Fruit fly (Drosophila melanogaster) whole organism, pupa: ENCODE measurements around the gene CG17261.

Source experiments
- CG10348 ChIP-seq: fragments of 200-800 bp; sonication (Bioruptor generic); IDR thresholded peaks from 2 replicates; pipeline ENCODE4 v1.3.6; 2022; ENCODE audit warnings: missing biosample characterization, missing genetic modification characterization
- CG12605 ChIP-seq: fragments of 200-800 bp; sonication (Bioruptor generic); IDR thresholded peaks from 2 replicates; pipeline ENCODE4 v1.3.6; 2022; ENCODE audit warnings: missing biosample characterization, missing genetic modification characterization
- CG13204 ChIP-seq: fragments of 200-800 bp; sonication (Bioruptor generic); optimal IDR thresholded peaks from 2 replicates; lab custom pipeline; 2018; ENCODE audit warnings: missing biosample characterization, mild to moderate bottlenecking, missing genetic modification characterization, moderate library complexity
- CG14655 ChIP-seq: fragments of 200-800 bp; sonication (Bioruptor generic); optimal IDR thresholded peaks from 3 replicates; lab custom pipeline; 2017; ENCODE audit warnings: mild to moderate bottlenecking, missing biosample characterization, missing genetic modification reagents, missing genetic modification characterization
- CG15710 ChIP-seq: fragments of 200-800 bp; sonication (Bioruptor generic); optimal IDR thresholded peaks from 2 replicates; lab custom pipeline; 2018; ENCODE audit warnings: missing biosample characterization, mild to moderate bottlenecking, missing genetic modification characterization, moderate library complexity
- CG17806 ChIP-seq: fragments of 200-800 bp; sonication (Bioruptor generic); optimal IDR thresholded peaks from 2 replicates; lab custom pipeline; 2018; ENCODE audit warnings: missing biosample characterization, mild to moderate bottlenecking, missing genetic modification characterization, moderate library complexity
- CG32121 ChIP-seq: fragments of 200-800 bp; sonication (Bioruptor generic); IDR thresholded peaks from 2 replicates; pipeline ENCODE4 v1.3.6; 2022; ENCODE audit warnings: missing biosample characterization, missing genetic modification characterization
- CG34367 ChIP-seq: fragments of 200-800 bp; sonication (Bioruptor generic); optimal IDR thresholded peaks from 2 replicates; lab custom pipeline; 2018; ENCODE audit warnings: missing biosample characterization, mild to moderate bottlenecking, missing genetic modification characterization
- CG4496 ChIP-seq: fragments of 200-800 bp; sonication (Bioruptor generic); IDR thresholded peaks from 3 replicates; pipeline ENCODE4 v1.3.6; 2022; ENCODE audit warnings: missing biosample characterization, missing genetic modification characterization
- CG8159 ChIP-seq: fragments of 200-800 bp; sonication (Bioruptor generic); optimal IDR thresholded peaks from 3 replicates; lab custom pipeline; 2018; ENCODE audit warnings: missing biosample characterization, mild to moderate bottlenecking, missing genetic modification characterization, moderate library complexity
- CG8301 ChIP-seq: fragments of 200-800 bp; sonication (Bioruptor generic); optimal IDR thresholded peaks from 2 replicates; lab custom pipeline; 2018; ENCODE audit warnings: missing biosample characterization, mild to moderate bottlenecking, missing genetic modification characterization
- CG9948 ChIP-seq: fragments of 200-800 bp; sonication (Bioruptor generic); optimal IDR thresholded peaks from 2 replicates; lab custom pipeline; 2018; ENCODE audit warnings: missing biosample characterization, mild to moderate bottlenecking, missing genetic modification characterization, moderate library complexity
- D1 ChIP-seq: fragments of 200-800 bp; sonication (Bioruptor generic); optimal IDR thresholded peaks from 2 replicates; lab custom pipeline; 2018; ENCODE audit warnings: missing biosample characterization, mild to moderate bottlenecking, missing genetic modification characterization, moderate library complexity
- EcR ChIP-seq: fragments of 200-800 bp; sonication (Bioruptor generic); optimal IDR thresholded peaks from 3 replicates; lab custom pipeline; 2019; ENCODE audit warnings: missing biosample characterization, missing genetic modification characterization, mild to moderate bottlenecking, moderate library complexity, missing genetic modification reagents
- Ets98B ChIP-seq: fragments of 200-800 bp; sonication (Bioruptor generic); IDR thresholded peaks from 2 replicates; pipeline ENCODE4 v1.3.6; 2022; ENCODE audit warnings: missing biosample characterization, missing genetic modification characterization
- Pif1A ChIP-seq: fragments of 200-800 bp; sonication (Bioruptor generic); optimal IDR thresholded peaks from 3 replicates; lab custom pipeline; 2016; ENCODE audit warnings: missing biosample characterization, missing genetic modification characterization
- Pif1B ChIP-seq: fragments of 200-800 bp; sonication (Bioruptor generic); optimal IDR thresholded peaks from 3 replicates; lab custom pipeline; 2016; ENCODE audit warnings: missing biosample characterization, missing genetic modification characterization
- Snoo ChIP-seq: fragments of 200-800 bp; sonication (Bioruptor generic); optimal IDR thresholded peaks from 3 replicates; lab custom pipeline; 2017; ENCODE audit warnings: missing biosample characterization, mild to moderate bottlenecking, missing genetic modification characterization, inconsistent platforms
- fd96Ca ChIP-seq: fragments of 200-800 bp; sonication (Bioruptor generic); IDR thresholded peaks from 3 replicates; pipeline ENCODE4 v1.3.6; 2022; ENCODE audit warnings: missing biosample characterization, missing genetic modification characterization
- gl ChIP-seq: fragments of 200-800 bp; sonication (Bioruptor generic); optimal IDR thresholded peaks from 2 replicates; lab custom pipeline; 2018; ENCODE audit warnings: missing biosample characterization, mild to moderate bottlenecking, missing genetic modification characterization
- rn ChIP-seq: fragments of 200-800 bp; sonication (Bioruptor generic); IDR thresholded peaks from 2 replicates; pipeline ENCODE4 v1.3.6; 2022; ENCODE audit warnings: missing biosample characterization, missing genetic modification characterization

Gene CG17261

dm6 chr2L:3001953-3002352, 40.4 kb upstream of the CG17261 start:
- TF ChIP-seq CG8301 (tag; lab: Kevin White, UChicago) (peak; percentile 69), CG32121 (GFP tag; lab: Robert Waterston, UW) (peak; percentile 17; the same call in 1 of the 2 replicates), Pif1B (GFP tag; lab: Kevin White, UChicago) (no peak), CG14655 (GFP tag; lab: Kevin White, UChicago) (no peak), CG34367 (tag; lab: Kevin White, UChicago) (no peak), Ets98B (peak; percentile 53; the same call in 1 of the 2 replicates), EcR (GFP tag; lab: Kevin White, UChicago) (no peak), gl (tag; lab: Kevin White, UChicago) (no peak), CG12605 (GFP tag; lab: Robert Waterston, UW) (peak; percentile 39; the same call in 1 of the 2 replicates), rn (GFP tag; lab: Robert Waterston, UW) (no peak), Pif1A (no peak), CG4496 (GFP tag; lab: Robert Waterston, UW) (0 out of 3 replicates have a peak, but pooled peaks have one; percentile 47), CG9948 (tag; lab: Kevin White, UChicago) (peak; percentile 3)

dm6 chr2L:3003399-3003798, 39.0 kb upstream of the CG17261 start:
- TF ChIP-seq EcR (GFP tag; lab: Kevin White, UChicago) (no peak), fd96Ca (no peak), Pif1B (GFP tag; lab: Kevin White, UChicago) (no peak), Snoo (tag; lab: Kevin White, UChicago) (no peak), CG10348 (peak; percentile 57; the same call in 1 of the 2 replicates), CG8301 (tag; lab: Kevin White, UChicago) (peak; percentile 90), CG4496 (GFP tag; lab: Robert Waterston, UW) (peak; percentile 73), CG32121 (GFP tag; lab: Robert Waterston, UW) (peak; percentile 85), CG8159 (tag; lab: Kevin White, UChicago) (no peak), CG12605 (GFP tag; lab: Robert Waterston, UW) (no peak), rn (GFP tag; lab: Robert Waterston, UW) (peak; percentile 44; the same call in 1 of the 2 replicates), D1 (no peak), CG9948 (tag; lab: Kevin White, UChicago) (no peak), CG34367 (tag; lab: Kevin White, UChicago) (no peak), CG14655 (GFP tag; lab: Kevin White, UChicago) (peak; percentile 81), CG15710 (tag; lab: Kevin White, UChicago) (no peak), Pif1A (peak; percentile 59), gl (tag; lab: Kevin White, UChicago) (no peak), CG17806 (tag; lab: Kevin White, UChicago) (no peak), CG13204 (GFP tag; lab: Kevin White, UChicago) (no peak), Ets98B (peak; percentile 89)

dm6 chr2L:3004601-3005000, 37.8 kb upstream of the CG17261 start:
- TF ChIP-seq CG15710 (tag; lab: Kevin White, UChicago) (peak; percentile 45), CG13204 (GFP tag; lab: Kevin White, UChicago) (peak; percentile 33), CG14655 (GFP tag; lab: Kevin White, UChicago) (no peak), CG17806 (tag; lab: Kevin White, UChicago) (peak; percentile 53), Snoo (tag; lab: Kevin White, UChicago) (peak; percentile 11), fd96Ca (peak; percentile 55; the same call in 2 of the 3 replicates), CG10348 (no peak), EcR (GFP tag; lab: Kevin White, UChicago) (peak; percentile 61), CG8159 (tag; lab: Kevin White, UChicago) (peak; percentile 41), Pif1A (peak; percentile 18), CG9948 (tag; lab: Kevin White, UChicago) (peak; percentile 10), CG34367 (tag; lab: Kevin White, UChicago) (peak; percentile 25), Ets98B (no peak), CG4496 (GFP tag; lab: Robert Waterston, UW) (peak; percentile 44; the same call in 2 of the 3 replicates), CG32121 (GFP tag; lab: Robert Waterston, UW) (no peak), CG8301 (tag; lab: Kevin White, UChicago) (no peak), Pif1B (GFP tag; lab: Kevin White, UChicago) (peak; percentile 4), gl (tag; lab: Kevin White, UChicago) (peak; percentile 3), rn (GFP tag; lab: Robert Waterston, UW) (no peak)

dm6 chr2L:3005483-3005882, 36.9 kb upstream of the CG17261 start:
- TF ChIP-seq CG34367 (tag; lab: Kevin White, UChicago), result no peak
- TF ChIP-seq EcR (GFP tag; lab: Kevin White, UChicago), result no peak
- TF ChIP-seq fd96Ca, result no peak
- no peak for TF ChIP-seq Pif1A
- no peak for TF ChIP-seq CG10348

DNA sequence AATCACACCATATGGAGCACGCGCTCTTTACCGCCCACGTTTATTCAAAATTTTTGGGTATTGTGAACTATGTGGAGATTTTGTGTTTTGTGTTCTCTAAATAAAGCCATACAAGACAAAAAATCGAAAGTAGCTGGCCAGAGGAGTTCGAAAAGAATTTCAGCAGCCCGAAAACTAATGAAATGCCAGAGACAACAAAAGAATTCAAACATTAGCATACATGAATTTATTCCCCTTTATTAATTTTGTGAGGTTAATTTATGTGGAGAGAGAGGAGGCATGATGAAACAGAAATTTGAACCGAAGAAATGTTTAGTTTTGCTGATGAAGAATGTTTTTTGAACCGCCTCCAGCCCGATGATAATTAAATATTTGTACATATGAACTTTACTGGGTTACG, 36.2 kb upstream of the CG17261 start:
- TF ChIP-seq CG9948 (tag; lab: Kevin White, UChicago), result no peak
- TF ChIP-seq rn (GFP tag; lab: Robert Waterston, UW), result no peak
- TF ChIP-seq CG15710 (tag; lab: Kevin White, UChicago), result no peak

- no peak for TF ChIP-seq CG17806 (tag; lab: Kevin White, UChicago)
- no peak for TF ChIP-seq CG32121 (GFP tag; lab: Robert Waterston, UW)
Observed at dm6 chr2L:3006925-3007426, 35.4 kb upstream of the CG17261 start.
